Worm (Caenorhabditis elegans) whole organism, L4/young adult: ENCODE data around the gene gpa-6.

ENCODE experiments used
- W03F9.2 ChIP-seq: fragments of 150-350 bp; optimal IDR thresholded peaks from 2 replicates; lab custom pipeline; 2014; ENCODE audit warnings: missing biosample characterization, missing genetic modification characterization
- dao-5 ChIP-seq: sonication (generic microtip); optimal IDR thresholded peaks from 2 replicates; lab custom pipeline; 2016; ENCODE audit warnings: missing genotype, missing genetic modification characterization, moderate library complexity, missing compliant biosample characterization
- him-1 ChIP-seq: sonication (generic microtip); optimal IDR thresholded peaks from 2 replicates; lab custom pipeline; 2016; ENCODE audit warnings: missing genotype, missing genetic modification reagents, missing genetic modification characterization, missing compliant biosample characterization

DNA sequence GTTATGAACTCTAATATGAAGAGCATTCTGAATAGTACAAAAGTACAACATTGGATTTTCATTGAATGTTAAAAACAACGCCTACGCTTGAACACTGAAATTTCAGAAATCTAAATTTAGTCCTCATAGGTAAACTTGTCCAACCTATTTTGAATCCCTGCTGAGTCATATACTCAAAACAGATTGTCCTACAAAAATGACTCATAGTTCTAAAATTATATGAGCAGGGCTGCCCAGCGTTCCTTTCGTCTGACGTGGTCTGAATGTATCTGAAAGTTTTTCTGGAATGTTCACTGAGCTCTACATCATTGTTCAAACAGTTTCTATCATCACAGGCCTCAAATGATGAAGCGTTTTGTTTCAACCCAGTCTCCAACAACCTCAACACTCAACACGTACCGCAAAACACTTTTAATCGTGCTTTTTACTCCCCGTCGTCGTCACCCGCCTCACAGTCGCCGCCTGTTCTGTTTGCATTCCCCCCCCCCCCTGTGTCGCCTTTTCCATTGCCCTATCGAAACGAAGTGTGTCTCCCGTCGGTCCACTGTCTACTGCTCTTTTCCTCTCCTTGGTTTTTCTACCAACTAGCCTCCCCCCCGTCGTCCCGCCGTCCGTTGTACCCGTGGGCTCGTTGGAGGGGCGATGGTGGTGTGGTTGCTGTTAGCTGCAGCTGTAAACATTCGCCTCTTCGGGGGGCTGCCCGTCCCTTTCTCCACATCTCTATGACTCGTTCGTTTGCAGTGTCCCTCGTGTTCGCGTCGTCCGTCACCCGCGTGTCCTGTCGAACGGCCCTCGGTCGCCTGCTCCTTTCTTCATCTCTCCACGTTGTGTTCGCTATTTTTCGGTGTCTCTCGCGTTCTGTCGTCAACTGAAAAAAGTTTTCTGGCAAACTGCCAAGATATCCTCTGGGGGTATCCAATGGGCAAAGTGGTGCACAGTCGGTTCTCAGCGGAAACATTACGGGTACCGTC is 47.0 kb upstream of the gpa-6 start:
- peak; percentile 12 for TF ChIP-seq him-1 (tag; lab: Kevin White, UChicago)
- no peak for TF ChIP-seq W03F9.2 (tag; lab: Kevin White, UChicago)
- TF ChIP-seq dao-5 (tag; lab: Kevin White, UChicago): no peak
